Fruit fly (Drosophila melanogaster) whole organism, embryonic: ENCODE measurements around the gene Ufd4.

ENCODE experiments used
- CG32767 ChIP-seq: fragments of 200-800 bp; sonication (Bioruptor generic); IDR thresholded peaks from 2 replicates; pipeline ENCODE4 v1.3.6; 2022; ENCODE audit warnings: missing biosample characterization, missing genetic modification characterization
- CG8478 ChIP-seq: fragments of >200 bp; optimal IDR thresholded peaks from 2 replicates; lab custom pipeline; 2018
- exex ChIP-seq: fragments of 200-800 bp; sonication (Bioruptor generic); optimal IDR thresholded peaks from 4 replicates; lab custom pipeline; 2018; ENCODE audit warnings: missing biosample characterization, mild to moderate bottlenecking, missing genetic modification characterization, moderate library complexity
- mam ChIP-seq: fragments of 200-800 bp; sonication (Bioruptor generic); optimal IDR thresholded peaks from 3 replicates; lab custom pipeline; 2016; ENCODE audit warnings: missing biosample characterization, missing genetic modification characterization
- sug ChIP-seq: fragments of 200-800 bp; optimal IDR thresholded peaks from 2 replicates; lab custom pipeline; 2019; ENCODE audit warnings: missing biosample characterization, mild to moderate bottlenecking, missing genetic modification characterization, moderate library complexity

DNA sequence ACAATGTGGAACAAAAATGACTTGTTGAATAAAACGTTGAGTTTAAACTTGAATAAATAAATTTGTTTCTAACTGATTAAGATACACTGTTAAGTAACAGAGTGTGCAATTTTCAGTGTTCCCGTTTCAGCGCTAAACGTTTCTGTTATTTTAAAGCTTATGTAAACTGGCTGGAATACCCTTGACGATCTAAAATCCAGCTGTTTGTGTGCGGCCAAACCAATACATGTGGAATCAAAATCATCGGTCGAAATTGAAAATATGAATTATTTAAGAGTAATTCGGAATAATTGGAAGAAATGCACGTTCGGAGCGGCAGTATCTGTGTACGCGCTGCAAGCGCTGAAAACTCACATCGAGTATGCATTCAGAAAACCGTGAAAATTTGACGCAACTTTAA lies 22.3 kb downstream of the Ufd4 start, which contains the start of gene Mulk:
- TF ChIP-seq CG8478: no peak
- TF ChIP-seq exex (tag; lab: Kevin White, UChicago): no peak
- no peak for TF ChIP-seq sug (tag; lab: Kevin White, UChicago)
- TF ChIP-seq CG32767 (GFP tag; lab: Robert Waterston, UW): no peak
- no peak for TF ChIP-seq mam
